Worm (Caenorhabditis elegans) whole organism, young adult: ENCODE measurements around the gene F40E12.1.

Source experiments
- B0019.2 ChIP-seq: fragments of 200-800 bp; sonication (Bioruptor generic); conservative IDR thresholded peaks from 2 replicates; pipeline ENCODE4 v1.3.6; 2022; ENCODE audit warnings: missing genetic modification reagents, missing genetic modification characterization, missing compliant biosample characterization
- F23B12.7 ChIP-seq: sonication (generic microtip); optimal IDR thresholded peaks from 2 replicates; lab custom pipeline; 2017; ENCODE audit warnings: missing genetic modification characterization, mild to moderate bottlenecking, missing compliant biosample characterization, antibody characterized with exemption, moderate library complexity; ENCODE audit not compliant: insufficient read depth
- Y56A3A.18 ChIP-seq: fragments of 200-800 bp; sonication (Bioruptor generic); IDR thresholded peaks from 2 replicates; pipeline ENCODE4 v1.3.6; 2022; ENCODE audit warnings: missing genetic modification reagents, missing genetic modification characterization, missing compliant biosample characterization
- aptf-3 ChIP-seq: fragments of 200-800 bp; sonication (Bioruptor generic); IDR thresholded peaks from 2 replicates; pipeline ENCODE4 v1.3.6; 2022; ENCODE audit warnings: missing genetic modification characterization, missing compliant biosample characterization
- atf-7 ChIP-seq: sonication (generic microtip); optimal IDR thresholded peaks from 2 replicates; lab custom pipeline; 2017; ENCODE audit warnings: mild to moderate bottlenecking, missing genetic modification characterization, missing compliant biosample characterization
- attf-5 ChIP-seq: fragments of 200-800 bp; sonication (Bioruptor generic); optimal IDR thresholded peaks from 2 replicates; lab custom pipeline; 2018; ENCODE audit warnings: mild to moderate bottlenecking, missing genetic modification characterization, missing compliant biosample characterization
- ccch-3 ChIP-seq: fragments of 200-800 bp; sonication (Bioruptor generic); optimal IDR thresholded peaks from 2 replicates; lab custom pipeline; 2018; ENCODE audit warnings: mild to moderate bottlenecking, missing genetic modification characterization, missing compliant biosample characterization
- cebp-1 ChIP-seq, 2 experiments: fragments of 200-800 bp in 1 of 2; sonication (Bioruptor generic) in 1 of 2; sonication (generic microtip) in 1 of 2; IDR thresholded peaks in 1 of 2; optimal IDR thresholded peaks in 1 of 2; 2 replicates each; pipeline versions ENCODE4 v1.3.6 to Lab custom; 2017 to 2022; ENCODE audit warnings: missing compliant biosample characterization in 2 of 2, missing genetic modification characterization in 2 of 2, mild to moderate bottlenecking in 1 of 2, missing genetic modification reagents in 1 of 2, moderate library complexity in 1 of 2
- ceh-100 ChIP-seq: fragments of 200-800 bp; sonication (Bioruptor generic); IDR thresholded peaks from 2 replicates; pipeline ENCODE4 v1.3.6; 2022; ENCODE audit warnings: missing genetic modification reagents, missing genetic modification characterization, missing compliant biosample characterization
- ceh-27 ChIP-seq: fragments of 200-800 bp; sonication (Bioruptor generic); optimal IDR thresholded peaks from 2 replicates; lab custom pipeline; 2018; ENCODE audit warnings: mild to moderate bottlenecking, missing genetic modification characterization, moderate library complexity, missing compliant biosample characterization
- ceh-91 ChIP-seq: fragments of 200-800 bp; sonication (Bioruptor generic); IDR thresholded peaks from 2 replicates; pipeline ENCODE4 v1.3.6; 2022; ENCODE audit warnings: missing genetic modification reagents, missing genetic modification characterization, missing compliant biosample characterization
- dox-1 ChIP-seq: fragments of 200-800 bp; sonication (Bioruptor generic); IDR thresholded peaks from 2 replicates; pipeline ENCODE4 v1.3.6; 2022; ENCODE audit warnings: missing genetic modification reagents, missing genetic modification characterization, missing compliant biosample characterization
- efl-1 ChIP-seq: fragments of 150-350 bp; optimal IDR thresholded peaks from 2 replicates; lab custom pipeline; 2014; ENCODE audit warnings: missing biosample characterization, missing genetic modification reagents, missing genetic modification characterization
- egl-18 ChIP-seq: fragments of 200-800 bp; sonication (Bioruptor generic); IDR thresholded peaks from 2 replicates; pipeline ENCODE4 v1.3.6; 2022; ENCODE audit warnings: missing genetic modification reagents, missing genetic modification characterization, missing compliant biosample characterization
- ekl-4 ChIP-seq: fragments of 200-800 bp; sonication (Bioruptor generic); IDR thresholded peaks from 2 replicates; pipeline ENCODE4 v1.3.6; 2022; ENCODE audit warnings: missing genetic modification reagents, missing genetic modification characterization, missing compliant biosample characterization
- ets-4 ChIP-seq: fragments of 200-800 bp; sonication (Bioruptor generic); optimal IDR thresholded peaks from 2 replicates; lab custom pipeline; 2018; ENCODE audit warnings: mild to moderate bottlenecking, missing genetic modification characterization, missing compliant biosample characterization
- hrde-1 ChIP-seq: sonication (generic microtip); optimal IDR thresholded peaks from 2 replicates; lab custom pipeline; 2016; ENCODE audit warnings: missing genetic modification characterization, mild to moderate bottlenecking, missing compliant biosample characterization, moderate library complexity, missing genotype, missing genetic modification reagents, borderline replicate concordance
- madf-10 ChIP-seq: sonication (generic microtip); optimal IDR thresholded peaks from 2 replicates; lab custom pipeline; 2016; ENCODE audit warnings: mild to moderate bottlenecking, missing genetic modification characterization, missing compliant biosample characterization
- madf-3 ChIP-seq: fragments of 200-800 bp; sonication (Bioruptor generic); IDR thresholded peaks from 2 replicates; pipeline ENCODE4 v1.3.6; 2022; ENCODE audit warnings: missing genetic modification reagents, missing genetic modification characterization, missing compliant biosample characterization
- mcd-1 ChIP-seq: fragments of 200-800 bp; sonication (Bioruptor generic); IDR thresholded peaks from 2 replicates; pipeline ENCODE4 v1.3.6; 2022; ENCODE audit warnings: missing genetic modification reagents, missing genetic modification characterization, missing compliant biosample characterization
- mxl-1 ChIP-seq: sonication (generic microtip); optimal IDR thresholded peaks from 2 replicates; lab custom pipeline; 2016; ENCODE audit warnings: missing genetic modification characterization, missing compliant biosample characterization
- nfya-1 ChIP-seq: sonication (generic microtip); optimal IDR thresholded peaks from 2 replicates; lab custom pipeline; 2017; ENCODE audit warnings: antibody characterized with exemption, missing compliant biosample characterization, missing genetic modification characterization, borderline replicate concordance; ENCODE audit not compliant: insufficient read depth
- nfya-2 ChIP-seq: fragments of 200-800 bp; sonication (Bioruptor generic); IDR thresholded peaks from 2 replicates; pipeline ENCODE4 v1.3.6; 2022; ENCODE audit warnings: missing genetic modification reagents, missing genetic modification characterization, missing compliant biosample characterization
- nhr-80 ChIP-seq: sonication (generic microtip); optimal IDR thresholded peaks from 2 replicates; lab custom pipeline; 2016; ENCODE audit warnings: missing genetic modification characterization, missing compliant biosample characterization
- nhr-90 ChIP-seq: sonication (generic microtip); optimal IDR thresholded peaks from 2 replicates; lab custom pipeline; 2016; ENCODE audit warnings: missing genotype, mild to moderate bottlenecking, missing genetic modification characterization, missing compliant biosample characterization
- repo-1 ChIP-seq: sonication (generic microtip); optimal IDR thresholded peaks from 2 replicates; lab custom pipeline; 2017; ENCODE audit warnings: mild to moderate bottlenecking, missing genetic modification characterization, missing compliant biosample characterization
- rpc-1 ChIP-seq, 2 experiments: fragments of 150-350 bp in 1 of 2; sonication (generic microtip) in 1 of 2; optimal IDR thresholded peaks; 2 replicates each; lab custom pipeline; 2014 to 2018; ENCODE audit warnings: missing biosample characterization in 1 of 2, missing genetic modification characterization in 1 of 2, missing genetic modification reagents in 1 of 2, missing genotype in 1 of 2
- sdz-38 ChIP-seq: sonication (generic microtip); optimal IDR thresholded peaks from 2 replicates; lab custom pipeline; 2016; ENCODE audit warnings: missing genotype, missing genetic modification characterization, missing compliant biosample characterization
- sea-2 ChIP-seq: fragments of 200-800 bp; sonication (Bioruptor generic); IDR thresholded peaks from 2 replicates; pipeline ENCODE4 v1.3.6; 2022; ENCODE audit warnings: missing genetic modification characterization, missing compliant biosample characterization
- snpc-1.3 ChIP-seq: sonication (generic microtip); optimal IDR thresholded peaks from 2 replicates; lab custom pipeline; 2017; ENCODE audit warnings: missing genetic modification characterization, mild to moderate bottlenecking, missing compliant biosample characterization, antibody characterized with exemption, moderate library complexity, missing genotype, missing genetic modification reagents; ENCODE audit not compliant: insufficient read depth
- snpc-4 ChIP-seq, 5 experiments: fragments of 150-350 bp in 1 of 5; sonication (generic microtip) in 4 of 5; optimal IDR thresholded peaks; 2 replicates each; lab custom pipeline; 2014 to 2018; ENCODE audit warnings: missing genetic modification characterization in 5 of 5, missing biosample characterization in 3 of 5, antibody characterized with exemption in 2 of 5, mild to moderate bottlenecking in 2 of 5, missing compliant biosample characterization in 2 of 5, missing genotype in 2 of 5, moderate library complexity in 2 of 5, missing genetic modification reagents in 1 of 5
- tbx-9 ChIP-seq: sonication (generic microtip); optimal IDR thresholded peaks from 2 replicates; lab custom pipeline; 2016; ENCODE audit warnings: borderline replicate concordance, missing genetic modification characterization, inconsistent platforms, missing compliant biosample characterization
- ztf-25 ChIP-seq: fragments of 200-800 bp; sonication (Bioruptor generic); IDR thresholded peaks from 2 replicates; pipeline ENCODE4 v1.3.6; 2022; ENCODE audit warnings: missing genetic modification reagents, missing genetic modification characterization, missing compliant biosample characterization
- ztf-28 ChIP-seq: fragments of 200-800 bp; sonication (Bioruptor generic); IDR thresholded peaks from 2 replicates; pipeline ENCODE4 v1.3.6; 2022; ENCODE audit warnings: missing genetic modification reagents, missing genetic modification characterization, missing compliant biosample characterization
- ztf-6 ChIP-seq: fragments of 200-800 bp; sonication (Bioruptor generic); IDR thresholded peaks from 2 replicates; pipeline ENCODE4 v1.3.6; 2022; ENCODE audit warnings: missing genetic modification reagents, missing genetic modification characterization, missing compliant biosample characterization

Gene F40E12.1

DNA sequence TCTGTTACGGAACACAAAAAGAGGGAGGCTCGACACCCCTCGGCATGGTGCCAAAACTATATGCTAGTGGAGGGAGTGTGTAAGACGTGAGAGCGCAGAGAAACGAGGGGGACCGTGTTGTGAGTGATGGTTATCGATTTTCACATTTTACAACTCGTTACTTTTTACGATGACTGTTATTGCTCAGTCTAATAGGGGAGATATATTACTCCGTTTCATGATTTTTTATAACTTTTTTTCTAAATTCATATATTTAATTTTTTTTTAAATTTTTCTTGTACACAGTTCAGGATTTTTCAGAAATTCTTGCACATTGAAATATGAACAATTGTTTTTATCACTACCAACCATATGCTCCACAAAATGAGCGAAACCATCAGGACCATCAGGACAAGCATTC lies 37.8 kb downstream of the F40E12.1 start, which contains the start of gene F19B10.5:
Gene F19B10.5, plus strand, starts transcription at position 301 of the 400 bp plus-strand sequence.
- no peak for TF ChIP-seq mxl-1 (tag; lab: Kevin White, UChicago)
- no peak for TF ChIP-seq aptf-3 (GFP tag; lab: Robert Waterston, UW)
- no peak for TF ChIP-seq nhr-90 (tag; lab: Kevin White, UChicago)
- TF ChIP-seq ceh-91 (GFP tag; lab: Robert Waterston, UW), result no peak
- TF ChIP-seq ztf-25, result no peak
- TF ChIP-seq snpc-4 (GFP tag; optimal IDR thresholded peaks at IDR 0.05; lab: Kevin White, UChicago), result no peak
- no peak for TF ChIP-seq snpc-4 (tag; optimal IDR thresholded peaks at IDR 0.05; lab: Kevin White, UChicago)
- TF ChIP-seq efl-1 (GFP tag; lab: Kevin White, UChicago), result no peak
- no peak for TF ChIP-seq tbx-9 (tag; lab: Kevin White, UChicago)
- no peak for TF ChIP-seq nfya-1 (tag; lab: Kevin White, UChicago)

DNA sequence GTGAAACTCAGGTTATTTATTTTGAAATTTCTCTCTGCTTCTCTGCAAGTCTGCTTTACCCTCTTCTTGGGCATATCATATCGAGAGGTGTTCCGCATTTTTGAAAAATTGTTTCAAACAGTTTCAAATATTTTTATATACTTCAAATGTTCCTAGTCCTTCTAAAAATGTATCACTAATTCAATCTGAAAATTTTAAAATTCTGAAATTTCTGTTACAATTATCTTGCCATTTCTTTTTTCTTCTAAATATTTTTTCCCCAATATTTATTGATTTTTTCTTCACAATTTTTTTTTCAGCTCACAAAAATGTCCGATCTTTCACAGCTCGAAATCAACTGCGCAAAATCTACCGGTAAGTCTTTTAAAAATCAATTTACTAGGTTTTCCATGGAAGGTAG lies 42.2 kb downstream of the F40E12.1 start, which contains the start of gene F19B10.4:
Gene F19B10.4, plus strand, starts transcription at position 301 of the 400 bp plus-strand sequence.
- TF ChIP-seq ztf-28 (GFP tag; lab: Robert Waterston, UW) (no peak), tbx-9 (tag; lab: Kevin White, UChicago) (no peak), ekl-4 (GFP tag; lab: Robert Waterston, UW) (no peak), snpc-1.3 (no peak), ccch-3 (GFP tag; lab: Kevin White, UChicago) (no peak), sea-2 (no peak), B0019.2 (no peak), cebp-1 (GFP tag; IDR thresholded peaks at IDR 0.05; lab: Robert Waterston, UW) (no peak), cebp-1 (tag; optimal IDR thresholded peaks at IDR 0.05; lab: Kevin White, UChicago) (no peak), madf-3 (GFP tag; lab: Robert Waterston, UW) (no peak), repo-1 (tag; lab: Kevin White, UChicago) (no peak), sdz-38 (tag; lab: Kevin White, UChicago) (no peak), Y56A3A.18 (GFP tag; lab: Robert Waterston, UW) (no peak), F23B12.7 (no peak), ztf-25 (no peak), egl-18 (no peak), atf-7 (tag; lab: Kevin White, UChicago) (no peak)
- TF ChIP-seq, all 124 proteins: peak for 0

DNA sequence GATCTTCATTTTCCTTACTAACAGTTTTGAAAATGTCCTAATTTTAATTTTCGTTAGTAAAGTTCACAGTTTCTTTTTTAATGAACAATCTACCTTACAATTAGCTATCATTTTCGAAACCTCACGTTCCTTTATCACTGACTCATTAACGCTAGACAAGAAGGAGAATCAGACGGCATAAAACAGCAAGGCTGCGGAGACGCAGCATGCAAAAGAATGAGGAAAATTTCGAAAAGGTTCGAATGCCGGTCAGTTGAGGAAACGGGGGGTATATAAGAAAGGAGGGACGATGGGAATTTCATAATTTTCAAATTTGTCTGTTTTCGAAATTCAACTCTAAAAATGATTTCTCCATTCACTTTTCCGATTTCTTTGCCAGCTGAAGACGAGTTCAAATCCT lies 44.3 kb downstream of the F40E12.1 start, which contains the start of gene F19B10.13:
Gene F19B10.13, plus strand, starts transcription at position 343 of the 400 bp plus-strand sequence.
- TF ChIP-seq mcd-1 (GFP tag; lab: Robert Waterston, UW), result no peak
- TF ChIP-seq attf-5, result peak; percentile 55
- peak; percentile 72 for TF ChIP-seq cebp-1 (GFP tag; IDR thresholded peaks at IDR 0.05; lab: Robert Waterston, UW)
- TF ChIP-seq cebp-1 (tag; optimal IDR thresholded peaks at IDR 0.05; lab: Kevin White, UChicago), result peak; percentile 90
- peak; percentile 48 for TF ChIP-seq nhr-80
- 0 out of 2 replicates have a peak, but pooled peaks have one; percentile 28 for TF ChIP-seq dox-1 (GFP tag; lab: Robert Waterston, UW)

DNA sequence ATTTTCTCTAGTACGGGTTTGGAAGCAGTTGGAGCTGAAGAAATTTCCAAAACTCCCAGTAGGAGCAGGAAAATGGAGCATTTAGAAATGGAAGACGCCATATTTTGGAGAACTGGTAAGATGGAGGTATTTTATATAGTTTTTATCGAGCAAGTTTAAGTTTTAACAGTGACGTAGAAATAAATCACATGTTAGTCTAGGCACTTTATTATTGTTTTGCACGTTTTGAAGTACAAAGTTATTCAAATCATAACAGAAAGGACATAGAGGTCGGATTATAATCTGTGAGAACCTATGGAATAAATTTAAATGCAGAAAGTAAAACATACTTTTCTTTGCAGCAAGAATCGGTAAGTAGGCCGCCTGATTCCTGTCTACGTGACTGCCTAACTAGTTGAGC lies 46.2 kb downstream of the F40E12.1 start, which contains the start of gene F19B10.6:
Gene F19B10.6, minus strand, starts transcription at position 101 of the 400 bp plus-strand sequence.
- TF ChIP-seq ets-4 (no peak), ztf-6 (GFP tag; lab: Robert Waterston, UW) (no peak), ztf-28 (GFP tag; lab: Robert Waterston, UW) (no peak), nfya-1 (tag; lab: Kevin White, UChicago) (no peak), madf-10 (tag; lab: Kevin White, UChicago) (no peak), B0019.2 (no peak), ceh-27 (GFP tag; lab: Kevin White, UChicago) (no peak), snpc-1.3 (no peak), nhr-80 (no peak), rpc-1 (optimal IDR thresholded peaks at IDR 0.05; lab: Kevin White, UChicago) (no peak), rpc-1 (tag; optimal IDR thresholded peaks at IDR 0.05; lab: Kevin White, UChicago) (no peak), ceh-100 (GFP tag; lab: Robert Waterston, UW) (no peak), repo-1 (tag; lab: Kevin White, UChicago) (no peak), nfya-2 (GFP tag; lab: Robert Waterston, UW) (no peak), hrde-1 (no peak)
- TF ChIP-seq, all 124 proteins: peak for 0
